Fruit fly (Drosophila melanogaster): ENCODE results near the gene Ent1.

dm6 chr2L:402098-402497 lies 44.4 kb upstream of the Ent1 start, which contains the start of gene CG4213:
- TF ChIP-seq bab1 (GFP tag; optimal IDR thresholded peaks at IDR 0.05) (no peak), cic (GFP tag; optimal IDR thresholded peaks at IDR 0.05) (no peak), kay (GFP tag; ENCODE audit: borderline replicate concordance) (no peak), CG7101 (tag; optimal IDR thresholded peaks at IDR 0.05) (no peak), CG12768 (GFP tag; optimal IDR thresholded peaks at IDR 0.05) (no peak), CG5204 (GFP tag; optimal IDR thresholded peaks at IDR 0.05) (no peak), ovo (GFP tag; optimal IDR thresholded peaks at IDR 0.05) (no peak)
